Fruit fly (Drosophila melanogaster): ENCODE measurements around the gene Pdp.

Gene Pdp

DNA sequence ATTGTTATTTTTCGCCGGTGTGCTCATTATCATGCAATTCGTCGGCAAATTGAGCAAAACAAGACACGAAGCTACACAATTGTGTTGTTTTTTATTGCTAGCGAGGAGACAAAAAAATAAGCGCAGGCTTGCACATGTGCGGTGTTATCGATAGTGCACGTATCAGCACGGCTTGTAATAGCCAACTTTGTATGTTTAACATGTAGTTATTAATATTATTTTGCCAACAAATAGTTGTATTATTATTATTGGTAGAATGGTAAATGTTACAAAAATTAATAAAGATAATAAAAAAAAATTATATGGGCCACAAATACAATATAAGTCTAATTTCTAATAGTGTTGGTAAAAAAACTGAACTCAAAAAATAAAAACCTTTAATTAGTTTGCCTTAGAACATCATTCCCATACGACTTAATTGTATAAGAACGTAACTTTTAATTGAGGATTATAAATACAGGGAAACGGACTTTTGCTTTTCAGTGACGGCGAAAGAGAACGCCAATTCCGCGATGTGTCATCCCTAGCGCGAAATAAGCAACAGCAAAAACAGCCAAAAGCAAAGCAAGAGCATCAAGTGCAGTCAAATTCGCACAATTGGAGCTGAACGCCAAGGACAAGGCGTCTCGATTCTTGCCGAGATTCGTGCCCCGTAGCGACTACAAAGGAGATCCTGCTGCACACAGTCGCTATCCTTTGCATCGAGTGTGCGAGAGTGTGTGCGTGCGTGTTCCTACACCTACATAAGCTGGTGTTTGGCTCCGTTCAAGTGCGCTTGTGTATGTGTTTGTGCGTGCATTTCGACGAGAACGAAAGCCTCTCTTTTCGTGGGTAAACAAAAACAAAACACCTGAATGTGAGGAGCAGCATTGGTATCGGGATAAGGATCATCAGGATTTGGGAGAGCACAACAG, 5.9 kb downstream of the Pdp start, which contains the start of the genes NELF-B and CG12155 (continued):
- peak; percentile 77 for TF ChIP-seq MBD-R2 (GFP tag; IDR thresholded peaks at IDR 0.05)
- no peak for TF ChIP-seq gcm2 (GFP tag; optimal IDR thresholded peaks at IDR 0.05)
- peak; percentile 30 for TF ChIP-seq Dek (tag; optimal IDR thresholded peaks at IDR 0.05)
- peak; percentile 19 for TF ChIP-seq fd96Cb (tag; optimal IDR thresholded peaks at IDR 0.05)
- no peak for TF ChIP-seq CG6654 (GFP tag; optimal IDR thresholded peaks at IDR 0.05)
- no peak for TF ChIP-seq lab (GFP tag; optimal IDR thresholded peaks at IDR 0.05)
- TF ChIP-seq vfl (GFP tag; optimal IDR thresholded peaks at IDR 0.05): peak; percentile 0
- no peak for TF ChIP-seq corto (GFP tag; optimal IDR thresholded peaks at IDR 0.05)
- TF ChIP-seq Med (GFP tag): peak; percentile 62
- TF ChIP-seq hb (GFP tag; IDR thresholded peaks at IDR 0.05; ENCODE audit: partially characterized antibody): peak; percentile 64; the same call in 1 of the 3 replicates
- TF ChIP-seq CG17186 (GFP tag; optimal IDR thresholded peaks at IDR 0.05): peak; percentile 43

DNA sequence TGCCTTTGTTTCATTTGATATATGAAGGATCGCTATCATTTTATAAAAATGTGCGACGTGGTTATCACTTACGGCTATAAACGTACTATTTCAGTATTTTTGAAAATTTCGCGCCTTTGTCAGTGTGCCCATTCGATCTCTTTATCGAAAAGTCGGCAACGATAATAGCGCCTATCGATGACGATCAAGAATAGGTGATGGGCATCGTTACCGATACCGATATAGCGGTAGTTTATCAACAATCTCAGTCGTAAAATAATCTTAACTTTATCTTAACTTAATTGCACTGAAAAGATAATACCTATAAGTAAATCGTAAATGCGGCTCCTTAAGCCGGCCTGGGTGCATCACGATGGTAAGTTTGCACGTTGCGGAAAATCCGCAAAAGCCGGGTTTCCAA, 12.5 kb downstream of the Pdp start, which contains the start of gene Hira:
Hira (plus strand) TSS at position 215 of the 400 bp plus-strand sequence.
- TF ChIP-seq CG7963 (GFP tag; IDR thresholded peaks at IDR 0.05; ENCODE audit: partially characterized antibody) (peak; percentile 92), amos (GFP tag; IDR thresholded peaks at IDR 0.05; ENCODE audit: partially characterized antibody) (peak; percentile 89), mld (GFP tag; IDR thresholded peaks at IDR 0.05; ENCODE audit: partially characterized antibody) (peak; percentile 92), Scr (GFP tag; IDR thresholded peaks at IDR 0.05; ENCODE audit: partially characterized antibody) (peak; percentile 83), Dfd (GFP tag; optimal IDR thresholded peaks at IDR 0.05) (no peak), Deaf1 (tag; optimal IDR thresholded peaks at IDR 0.05) (no peak), CG14710 (tag; optimal IDR thresholded peaks at IDR 0.05) (peak; percentile 56), da (GFP tag; optimal IDR thresholded peaks at IDR 0.05) (no peak), HLH4C (GFP tag; IDR thresholded peaks at IDR 0.05; ENCODE audit: partially characterized antibody) (peak; percentile 93), trem (tag; optimal IDR thresholded peaks at IDR 0.05) (peak; percentile 45), CG34376 (GFP tag; optimal IDR thresholded peaks at IDR 0.05) (peak; percentile 65), sug (tag; optimal IDR thresholded peaks at IDR 0.05) (peak; percentile 21), Doc3 (GFP tag; IDR thresholded peaks at IDR 0.05; ENCODE audit: partially characterized antibody) (peak; percentile 77), cad (GFP tag; optimal IDR thresholded peaks at IDR 0.05) (no peak), Abd-B (GFP tag; optimal IDR thresholded peaks at IDR 0.05) (no peak), stwl (tag; optimal IDR thresholded peaks at IDR 0.05) (peak; percentile 77), CG10147 (GFP tag; optimal IDR thresholded peaks at IDR 0.05) (no peak), danr (GFP tag; IDR thresholded peaks at IDR 0.05) (no peak), pzg (GFP tag; optimal IDR thresholded peaks at IDR 0.05) (peak; percentile 87), CG1647 (GFP tag; optimal IDR thresholded peaks at IDR 0.05) (no peak), unc-4 (GFP tag; IDR thresholded peaks at IDR 0.05; ENCODE audit: partially characterized antibody) (peak; percentile 88), Bgb (GFP tag; IDR thresholded peaks at IDR 0.05; ENCODE audit: partially characterized antibody) (peak; percentile 91), pan (optimal IDR thresholded peaks at IDR 0.05) (no peak), pan (GFP tag; optimal IDR thresholded peaks at IDR 0.05 in 1 of 2, IDR thresholded peaks at IDR 0.05 in 1 of 2) (no peak), otp (GFP tag; IDR thresholded peaks at IDR 0.05) (no peak), ATbp (GFP tag; optimal IDR thresholded peaks at IDR 0.05) (no peak), CG2678 (tag; optimal IDR thresholded peaks at IDR 0.05) (no peak), lbe (GFP tag; optimal IDR thresholded peaks at IDR 0.05) (peak; percentile 30), CG10565 (GFP tag; optimal IDR thresholded peaks at IDR 0.05) (no peak), CG17359 (tag; optimal IDR thresholded peaks at IDR 0.05) (no peak), dimm (GFP tag; IDR thresholded peaks at IDR 0.05) (no peak), CG15696 (tag; optimal IDR thresholded peaks at IDR 0.05) (no peak), her (GFP tag; optimal IDR thresholded peaks at IDR 0.05) (peak; percentile 9), CG6854 (GFP tag; optimal IDR thresholded peaks at IDR 0.05) (no peak), Ssrp (tag; optimal IDR thresholded peaks at IDR 0.05) (no peak)
